Worm (Caenorhabditis elegans) whole organism, L1 larva: ENCODE measurements around the gene F49C12.1.

ENCODE experiments used
- ama-1 ChIP-seq: fragments of 150-350 bp; optimal IDR thresholded peaks from 2 replicates; lab custom pipeline; 2014
- fkh-10 ChIP-seq: sonication (generic microtip); optimal IDR thresholded peaks from 2 replicates; lab custom pipeline; 2017; ENCODE audit warnings: missing biosample characterization, missing genetic modification reagents, missing genetic modification characterization
- lin-15B ChIP-seq: fragments of 150-350 bp; sonication (generic microtip); optimal IDR thresholded peaks from 3 replicates; lab custom pipeline; 2014; ENCODE audit warnings: missing biosample characterization, missing genetic modification characterization

- TF ChIP-seq fkh-10 (GFP tag; lab: Kevin White, UChicago): no peak
- TF ChIP-seq ama-1 (lab: Kevin White, UChicago): no peak
- TF ChIP-seq lin-15B (tag; lab: Kevin White, UChicago): no peak
These were observed 12.8 kb upstream of the F49C12.1 start, which contains the start of gene F49C12.6 for ce11 chrIV:9308975-9309374.
